Worm (Caenorhabditis elegans) whole organism, young adult: ENCODE measurements around the gene hadb-1.

Source experiments
- B0019.2 ChIP-seq: fragments of 200-800 bp; sonication (Bioruptor generic); conservative IDR thresholded peaks from 2 replicates; pipeline ENCODE4 v1.3.6; 2022; ENCODE audit warnings: missing genetic modification reagents, missing genetic modification characterization, missing compliant biosample characterization
- C06A6.2 ChIP-seq: fragments of 200-800 bp; sonication (Bioruptor generic); conservative IDR thresholded peaks from 2 replicates; pipeline ENCODE4 v1.3.6; 2022; ENCODE audit warnings: missing genetic modification characterization, missing compliant biosample characterization
- F33H1.4 ChIP-seq: fragments of 200-800 bp; sonication (Bioruptor generic); IDR thresholded peaks from 2 replicates; pipeline ENCODE4 v1.3.6; 2022; ENCODE audit warnings: missing genetic modification reagents, missing genetic modification characterization, missing compliant biosample characterization
- F37B4.10 ChIP-seq: fragments of 200-800 bp; sonication (Bioruptor generic); IDR thresholded peaks from 2 replicates; pipeline ENCODE4 v1.3.6; 2022; ENCODE audit warnings: missing genetic modification characterization, missing compliant biosample characterization
- T26A5.8 ChIP-seq: sonication (generic microtip); optimal IDR thresholded peaks from 2 replicates; lab custom pipeline; 2016; ENCODE audit warnings: missing genetic modification characterization, missing compliant biosample characterization
- ama-1 ChIP-seq, 3 experiments: fragments of 150-350 bp in 1 of 3; sonication (generic microtip) in 2 of 3; optimal IDR thresholded peaks; 2 replicates each; lab custom pipeline; 2014 to 2018; ENCODE audit warnings: missing biosample characterization in 2 of 3, missing genetic modification characterization in 2 of 3, missing genetic modification reagents in 2 of 3
- bed-2 ChIP-seq: fragments of 200-800 bp; sonication (Bioruptor generic); IDR thresholded peaks from 2 replicates; pipeline ENCODE4 v1.3.6; 2022; ENCODE audit warnings: missing genetic modification reagents, missing genetic modification characterization, missing compliant biosample characterization
- cebp-1 ChIP-seq, 2 experiments: fragments of 200-800 bp in 1 of 2; sonication (Bioruptor generic) in 1 of 2; sonication (generic microtip) in 1 of 2; IDR thresholded peaks in 1 of 2; optimal IDR thresholded peaks in 1 of 2; 2 replicates each; pipeline versions ENCODE4 v1.3.6 to Lab custom; 2017 to 2022; ENCODE audit warnings: missing compliant biosample characterization in 2 of 2, missing genetic modification characterization in 2 of 2, mild to moderate bottlenecking in 1 of 2, missing genetic modification reagents in 1 of 2, moderate library complexity in 1 of 2
- efl-1 ChIP-seq: fragments of 150-350 bp; optimal IDR thresholded peaks from 2 replicates; lab custom pipeline; 2014; ENCODE audit warnings: missing biosample characterization, missing genetic modification reagents, missing genetic modification characterization
- egl-18 ChIP-seq: fragments of 200-800 bp; sonication (Bioruptor generic); IDR thresholded peaks from 2 replicates; pipeline ENCODE4 v1.3.6; 2022; ENCODE audit warnings: missing genetic modification reagents, missing genetic modification characterization, missing compliant biosample characterization
- ets-4 ChIP-seq: fragments of 200-800 bp; sonication (Bioruptor generic); optimal IDR thresholded peaks from 2 replicates; lab custom pipeline; 2018; ENCODE audit warnings: mild to moderate bottlenecking, missing genetic modification characterization, missing compliant biosample characterization
- him-1 ChIP-seq: sonication (generic microtip); optimal IDR thresholded peaks from 2 replicates; lab custom pipeline; 2016; ENCODE audit warnings: missing genotype, missing genetic modification reagents, missing genetic modification characterization, missing compliant biosample characterization
- hrde-1 ChIP-seq: sonication (generic microtip); optimal IDR thresholded peaks from 2 replicates; lab custom pipeline; 2016; ENCODE audit warnings: missing genetic modification characterization, mild to moderate bottlenecking, missing compliant biosample characterization, moderate library complexity, missing genotype, missing genetic modification reagents, borderline replicate concordance
- let-607 ChIP-seq, 2 experiments: fragments of 200-800 bp in 1 of 2; sonication (Bioruptor generic) in 1 of 2; sonication (generic microtip) in 1 of 2; optimal IDR thresholded peaks; 2 replicates each; lab custom pipeline; 2016 to 2018; ENCODE audit warnings: mild to moderate bottlenecking in 2 of 2, missing compliant biosample characterization in 2 of 2, missing genetic modification characterization in 2 of 2, moderate library complexity in 2 of 2, missing genotype in 1 of 2
- lin-40 ChIP-seq: sonication (generic microtip); optimal IDR thresholded peaks from 2 replicates; lab custom pipeline; 2016; ENCODE audit warnings: missing genetic modification characterization, mild to moderate bottlenecking, missing compliant biosample characterization, missing genotype, missing genetic modification reagents
- lsl-1 ChIP-seq: fragments of 200-800 bp; sonication (Bioruptor generic); optimal IDR thresholded peaks from 2 replicates; lab custom pipeline; 2018; ENCODE audit warnings: mild to moderate bottlenecking, missing genetic modification characterization, moderate library complexity, missing compliant biosample characterization
- lsy-27 ChIP-seq: sonication (generic microtip); optimal IDR thresholded peaks from 2 replicates; lab custom pipeline; 2017; ENCODE audit warnings: missing genetic modification characterization, mild to moderate bottlenecking, missing compliant biosample characterization, antibody characterized with exemption, missing genotype, borderline replicate concordance; ENCODE audit not compliant: insufficient read depth
- madf-6 ChIP-seq: fragments of 200-800 bp; sonication (Bioruptor generic); IDR thresholded peaks from 2 replicates; pipeline ENCODE4 v1.3.6; 2022; ENCODE audit warnings: missing genetic modification reagents, missing genetic modification characterization, missing compliant biosample characterization
- nhr-80 ChIP-seq: sonication (generic microtip); optimal IDR thresholded peaks from 2 replicates; lab custom pipeline; 2016; ENCODE audit warnings: missing genetic modification characterization, missing compliant biosample characterization
- rec-8 ChIP-seq, 2 experiments: sonication (generic microtip); optimal IDR thresholded peaks; 2 replicates each; lab custom pipeline; 2016; ENCODE audit warnings: mild to moderate bottlenecking in 2 of 2, missing genetic modification characterization in 2 of 2, missing genetic modification reagents in 2 of 2, missing genotype in 2 of 2, missing biosample characterization in 1 of 2, missing compliant biosample characterization in 1 of 2, moderate library complexity in 1 of 2
- snpc-1.1 ChIP-seq: sonication (generic microtip); optimal IDR thresholded peaks from 2 replicates; lab custom pipeline; 2017; ENCODE audit warnings: missing genetic modification characterization, mild to moderate bottlenecking, missing compliant biosample characterization, antibody characterized with exemption, moderate library complexity, missing genotype, missing genetic modification reagents; ENCODE audit not compliant: insufficient read depth
- snpc-4 ChIP-seq, 5 experiments: fragments of 150-350 bp in 1 of 5; sonication (generic microtip) in 4 of 5; optimal IDR thresholded peaks; 2 replicates each; lab custom pipeline; 2014 to 2018; ENCODE audit warnings: missing genetic modification characterization in 5 of 5, missing biosample characterization in 3 of 5, antibody characterized with exemption in 2 of 5, mild to moderate bottlenecking in 2 of 5, missing compliant biosample characterization in 2 of 5, missing genotype in 2 of 5, moderate library complexity in 2 of 5, missing genetic modification reagents in 1 of 5
- somi-1 ChIP-seq: fragments of 200-800 bp; sonication (Bioruptor generic); optimal IDR thresholded peaks from 2 replicates; lab custom pipeline; 2018; ENCODE audit warnings: mild to moderate bottlenecking, missing genetic modification characterization, missing compliant biosample characterization
- tbp1 ChIP-seq: fragments of 200-800 bp; sonication (Bioruptor generic); optimal IDR thresholded peaks from 2 replicates; lab custom pipeline; 2018; ENCODE audit warnings: mild to moderate bottlenecking, missing genetic modification characterization, missing compliant biosample characterization
- ztf-18 ChIP-seq: sonication (generic microtip); optimal IDR thresholded peaks from 2 replicates; lab custom pipeline; 2016; ENCODE audit warnings: missing genotype, mild to moderate bottlenecking, missing genetic modification characterization, missing compliant biosample characterization
- ztf-26 ChIP-seq: sonication (generic microtip); optimal IDR thresholded peaks from 2 replicates; lab custom pipeline; 2017; ENCODE audit warnings: missing genetic modification characterization, missing compliant biosample characterization

Gene hadb-1

ce11 chrIII:8657676-8658366 lies 30.5 kb downstream of the hadb-1 start:
- TF ChIP-seq madf-6 (GFP tag; lab: Robert Waterston, UW) (no peak), F33H1.4 (no peak), F37B4.10 (0 out of 2 replicates have a peak, but pooled peaks have one; percentile 62), ets-4 (GFP tag; lab: Kevin White, UChicago) (peak; percentile 41), ama-1 (optimal IDR thresholded peaks at IDR 0.05; lab: Kevin White, UChicago) (peak; percentile 34), ama-1 (GFP tag; optimal IDR thresholded peaks at IDR 0.05; lab: Kevin White, UChicago) (no peak)

ce11 chrIII:8656957-8657356 lies 31.3 kb downstream of the hadb-1 start:
- TF ChIP-seq tbp1 (GFP tag; lab: Kevin White, UChicago) (peak; percentile 47), let-607 (tag; optimal IDR thresholded peaks at IDR 0.05; lab: Kevin White, UChicago) (peak in 1 of 2 experiments; percentile 20), him-1 (tag; lab: Kevin White, UChicago) (no peak), nhr-80 (tag; lab: Kevin White, UChicago) (peak; percentile 76), lsy-27 (tag; lab: Kevin White, UChicago) (no peak), lin-40 (tag; lab: Kevin White, UChicago) (peak; percentile 10), B0019.2 (GFP tag; lab: Robert Waterston, UW) (no peak), cebp-1 (GFP tag; IDR thresholded peaks at IDR 0.05; lab: Robert Waterston, UW) (no peak), cebp-1 (tag; optimal IDR thresholded peaks at IDR 0.05; lab: Kevin White, UChicago) (peak; percentile 21), lsl-1 (no peak)

- TF ChIP-seq C06A6.2 (GFP tag; lab: Robert Waterston, UW) (no peak), bed-2 (GFP tag; lab: Robert Waterston, UW) (no peak), cebp-1 (GFP tag; IDR thresholded peaks at IDR 0.05; lab: Robert Waterston, UW) (no peak), cebp-1 (tag; optimal IDR thresholded peaks at IDR 0.05; lab: Kevin White, UChicago) (peak; percentile 29)
Measured at ce11 chrIII:8656055-8656454, 32.2 kb downstream of the hadb-1 start.

ce11 chrIII:8655412-8655811 lies 32.9 kb downstream of the hadb-1 start:
- TF ChIP-seq egl-18 (GFP tag; lab: Robert Waterston, UW) (no peak), ztf-26 (tag; lab: Kevin White, UChicago) (peak; percentile 14)

- TF ChIP-seq T26A5.8 (no peak), efl-1 (GFP tag; lab: Kevin White, UChicago) (no peak), snpc-4 (GFP tag; optimal IDR thresholded peaks at IDR 0.05; lab: Kevin White, UChicago) (no peak), snpc-4 (tag; optimal IDR thresholded peaks at IDR 0.05; lab: Kevin White, UChicago) (no peak), snpc-1.1 (tag; lab: Kevin White, UChicago) (no peak), rec-8 (tag; optimal IDR thresholded peaks at IDR 0.05; lab: Kevin White, UChicago) (no peak), ztf-18 (no peak), somi-1 (peak; percentile 33), hrde-1 (tag; lab: Kevin White, UChicago) (no peak)
Measured at ce11 chrIII:8654400-8654980, 33.8 kb downstream of the hadb-1 start.
